Worm (Caenorhabditis elegans) whole organism, L1 larva: ENCODE data around the gene F15B10.3.
A peak's percentile ranks its signal among the peaks of the same experiment; 100 is the strongest.

Experiments used
- C04F5.9 ChIP-seq: sonication (generic microtip); optimal IDR thresholded peaks from 2 replicates; lab custom pipeline; 2016; ENCODE audit warnings: missing genetic modification characterization, missing compliant biosample characterization
- C16A3.4 ChIP-seq: fragments of 150-350 bp; optimal IDR thresholded peaks from 2 replicates; lab custom pipeline; 2014; ENCODE audit warnings: missing biosample characterization, missing genetic modification characterization
- C34B4.2 ChIP-seq: sonication (generic microtip); optimal IDR thresholded peaks from 2 replicates; lab custom pipeline; 2017; ENCODE audit warnings: mild to moderate bottlenecking, missing genetic modification characterization, missing compliant biosample characterization
- F16B12.6 ChIP-seq: fragments of 150-350 bp; optimal IDR thresholded peaks from 2 replicates; lab custom pipeline; 2014; ENCODE audit warnings: missing biosample characterization, missing genetic modification characterization
- aly-2 ChIP-seq: fragments of 150-350 bp; optimal IDR thresholded peaks from 2 replicates; lab custom pipeline; 2014; ENCODE audit warnings: missing biosample characterization, missing genetic modification characterization
- ama-1 ChIP-seq: fragments of 150-350 bp; optimal IDR thresholded peaks from 2 replicates; lab custom pipeline; 2014
- blmp-1 ChIP-seq: fragments of 150-350 bp; optimal IDR thresholded peaks from 2 replicates; lab custom pipeline; 2014; ENCODE audit warnings: missing biosample characterization, missing genetic modification characterization
- ceh-82 ChIP-seq, 3 experiments: fragments of 150-350 bp in 1 of 3; sonication (generic microtip) in 2 of 3; optimal IDR thresholded peaks; 2 replicates each; lab custom pipeline; 2014 to 2017; ENCODE audit warnings: missing biosample characterization in 3 of 3, missing genetic modification characterization in 3 of 3
- ceh-90 ChIP-seq: sonication (generic microtip); optimal IDR thresholded peaks from 2 replicates; lab custom pipeline; 2016; ENCODE audit warnings: missing genetic modification characterization, missing compliant biosample characterization
- dpl-1 ChIP-seq, 3 experiments: fragments of 150-350 bp in 2 of 3; sonication (generic microtip) in 1 of 3; optimal IDR thresholded peaks; 2 replicates each; lab custom pipeline; 2014 to 2017; ENCODE audit warnings: missing biosample characterization in 3 of 3, missing genetic modification characterization in 3 of 3, missing genetic modification reagents in 3 of 3
- efl-1 ChIP-seq, 4 experiments: fragments of 150-350 bp; optimal IDR thresholded peaks in 3 of 4; peaks in 1 of 4; 1 replicate in 1 of 4; 2 replicates in 3 of 4; lab custom pipeline; 2014; ENCODE audit warnings: missing biosample characterization in 2 of 4, missing genetic modification characterization in 2 of 4, missing genetic modification reagents in 2 of 4
- egl-13 ChIP-seq: sonication (generic microtip); optimal IDR thresholded peaks from 2 replicates; lab custom pipeline; 2016; ENCODE audit warnings: missing genotype, missing genetic modification reagents, missing genetic modification characterization, missing compliant biosample characterization
- egl-27 ChIP-seq, 2 experiments: fragments of 150-350 bp in 1 of 2; sonication (generic microtip); optimal IDR thresholded peaks; 3 replicates each; lab custom pipeline; 2017 to 2018; ENCODE audit warnings: missing biosample characterization in 2 of 2, missing genetic modification characterization in 2 of 2, missing genetic modification reagents in 2 of 2
- elt-3 ChIP-seq, 6 experiments: fragments of 150-350 bp in 1 of 6; sonication (generic microtip); optimal IDR thresholded peaks; 2 replicates each; lab custom pipeline; 2017 to 2018; ENCODE audit warnings: missing biosample characterization in 6 of 6, missing genetic modification characterization in 6 of 6, inconsistent platforms in 1 of 6
- ets-5 ChIP-seq: fragments of 200-800 bp; sonication (Bioruptor generic); IDR thresholded peaks from 2 replicates; pipeline ENCODE4 v1.3.6; 2022; ENCODE audit warnings: missing genetic modification characterization, missing compliant biosample characterization
- fkh-10 ChIP-seq: sonication (generic microtip); optimal IDR thresholded peaks from 2 replicates; lab custom pipeline; 2017; ENCODE audit warnings: missing biosample characterization, missing genetic modification reagents, missing genetic modification characterization
- fkh-4 ChIP-seq: sonication (generic microtip); optimal IDR thresholded peaks from 2 replicates; lab custom pipeline; 2016; ENCODE audit warnings: missing compliant biosample characterization, missing genetic modification characterization, borderline replicate concordance
- grh-1 ChIP-seq: fragments of 200-800 bp; sonication (Bioruptor generic); IDR thresholded peaks from 2 replicates; pipeline ENCODE4 v1.3.6; 2022; ENCODE audit warnings: missing genetic modification reagents, missing genetic modification characterization, missing compliant biosample characterization
- hlh-17 ChIP-seq: fragments of 200-800 bp; sonication (Bioruptor generic); optimal IDR thresholded peaks from 2 replicates; lab custom pipeline; 2018; ENCODE audit warnings: missing genetic modification characterization, mild to moderate bottlenecking, missing compliant biosample characterization, moderate library complexity, borderline replicate concordance
- hpl-2 ChIP-seq: fragments of 150-350 bp; optimal IDR thresholded peaks from 2 replicates; lab custom pipeline; 2014; ENCODE audit warnings: missing biosample characterization, missing genetic modification reagents, missing genetic modification characterization
- irx-1 ChIP-seq: sonication (generic microtip); optimal IDR thresholded peaks from 2 replicates; lab custom pipeline; 2016; ENCODE audit warnings: missing genetic modification characterization, missing compliant biosample characterization
- isw-1 ChIP-seq: fragments of 200-800 bp; sonication (Bioruptor generic); IDR thresholded peaks from 2 replicates; pipeline ENCODE4 v1.3.6; 2022; ENCODE audit warnings: missing genetic modification characterization, missing compliant biosample characterization
- lin-15B ChIP-seq: fragments of 150-350 bp; sonication (generic microtip); optimal IDR thresholded peaks from 3 replicates; lab custom pipeline; 2014; ENCODE audit warnings: missing biosample characterization, missing genetic modification characterization
- lir-3 ChIP-seq: sonication (generic microtip); optimal IDR thresholded peaks from 2 replicates; lab custom pipeline; 2016; ENCODE audit warnings: mild to moderate bottlenecking, missing genetic modification characterization, moderate library complexity, missing compliant biosample characterization; ENCODE audit not compliant: poor library complexity
- lsy-2 ChIP-seq, 2 experiments: fragments of 150-350 bp; optimal IDR thresholded peaks; 2 replicates each; lab custom pipeline; 2014; ENCODE audit warnings: missing biosample characterization in 2 of 2, missing genetic modification characterization in 2 of 2
- mab-9 ChIP-seq: fragments of 200-800 bp; sonication (Bioruptor generic); IDR thresholded peaks from 2 replicates; pipeline ENCODE4 v1.3.6; 2022; ENCODE audit warnings: missing genetic modification reagents, missing genetic modification characterization, missing compliant biosample characterization
- mdl-1 ChIP-seq, 2 experiments: fragments of 150-350 bp; optimal IDR thresholded peaks; 2 replicates each; lab custom pipeline; 2014 to 2017; ENCODE audit warnings: missing biosample characterization in 2 of 2, missing genetic modification characterization in 2 of 2, inconsistent platforms in 1 of 2
- mef-2 ChIP-seq: fragments of 150-350 bp; optimal IDR thresholded peaks from 2 replicates; lab custom pipeline; 2014; ENCODE audit warnings: missing biosample characterization, missing genetic modification characterization
- nhr-11 ChIP-seq: fragments of 150-350 bp; optimal IDR thresholded peaks from 2 replicates; lab custom pipeline; 2014; ENCODE audit warnings: missing biosample characterization, missing genetic modification characterization
- nhr-19 ChIP-seq: fragments of 200-800 bp; sonication (Bioruptor generic); conservative IDR thresholded peaks from 2 replicates; pipeline ENCODE4 v1.3.6; 2022; ENCODE audit warnings: missing genetic modification characterization, missing compliant biosample characterization
- nhr-237 ChIP-seq: fragments of 150-350 bp; optimal IDR thresholded peaks from 2 replicates; lab custom pipeline; 2014; ENCODE audit warnings: missing biosample characterization, missing genetic modification characterization
- nhr-71 ChIP-seq: sonication (generic microtip); optimal IDR thresholded peaks from 2 replicates; lab custom pipeline; 2016; ENCODE audit warnings: mild to moderate bottlenecking, missing genetic modification characterization, moderate library complexity, missing compliant biosample characterization
- nhr-76 ChIP-seq: sonication (generic microtip); optimal IDR thresholded peaks from 2 replicates; lab custom pipeline; 2017; ENCODE audit warnings: missing biosample characterization, missing genetic modification characterization
- nhr-77 ChIP-seq: fragments of 150-350 bp; optimal IDR thresholded peaks from 2 replicates; lab custom pipeline; 2014; ENCODE audit warnings: missing biosample characterization, missing genetic modification characterization
- nhr-84 ChIP-seq: sonication (generic microtip); optimal IDR thresholded peaks from 2 replicates; lab custom pipeline; 2017; ENCODE audit warnings: missing biosample characterization, missing genetic modification characterization
- pag-3 ChIP-seq: sonication (generic microtip); optimal IDR thresholded peaks from 2 replicates; lab custom pipeline; 2017; ENCODE audit warnings: missing genetic modification characterization, mild to moderate bottlenecking, missing compliant biosample characterization, antibody characterized with exemption, borderline replicate concordance; ENCODE audit not compliant: insufficient read depth
- pax-3 ChIP-seq: fragments of 200-800 bp; sonication (Bioruptor generic); optimal IDR thresholded peaks from 2 replicates; lab custom pipeline; 2018; ENCODE audit warnings: mild to moderate bottlenecking, missing genetic modification characterization, moderate library complexity, missing compliant biosample characterization
- pqm-1 ChIP-seq: sonication (generic microtip); optimal IDR thresholded peaks from 3 replicates; lab custom pipeline; 2017; ENCODE audit warnings: missing biosample characterization, missing genetic modification characterization
- rnt-1 ChIP-seq: sonication (generic microtip); optimal IDR thresholded peaks from 2 replicates; lab custom pipeline; 2016; ENCODE audit warnings: mild to moderate bottlenecking, missing genetic modification characterization, moderate library complexity, missing compliant biosample characterization
- skn-1 ChIP-seq: fragments of 150-350 bp; optimal IDR thresholded peaks from 2 replicates; lab custom pipeline; 2014; ENCODE audit warnings: missing biosample characterization, missing genetic modification characterization
- snpc-4 ChIP-seq: fragments of 150-350 bp; optimal IDR thresholded peaks from 2 replicates; lab custom pipeline; 2014; ENCODE audit warnings: missing biosample characterization, missing genetic modification characterization
- swsn-7 ChIP-seq: sonication (generic microtip); optimal IDR thresholded peaks from 2 replicates; lab custom pipeline; 2016; ENCODE audit warnings: missing genetic modification characterization, missing compliant biosample characterization
- tbx-2 ChIP-seq: sonication (generic microtip); optimal IDR thresholded peaks from 2 replicates; lab custom pipeline; 2016; ENCODE audit warnings: missing genetic modification characterization, missing compliant biosample characterization
- tlp-1 ChIP-seq: fragments of 150-350 bp; optimal IDR thresholded peaks from 2 replicates; lab custom pipeline; 2014; ENCODE audit warnings: missing biosample characterization, missing genetic modification characterization
- unc-130 ChIP-seq: fragments of 150-350 bp; optimal IDR thresholded peaks from 2 replicates; lab custom pipeline; 2017; ENCODE audit warnings: missing biosample characterization, missing genetic modification characterization, inconsistent platforms
- unc-30 ChIP-seq: sonication (generic microtip); optimal IDR thresholded peaks from 2 replicates; lab custom pipeline; 2017; ENCODE audit warnings: missing biosample characterization, missing genetic modification characterization
- vab-15 ChIP-seq: sonication (generic microtip); optimal IDR thresholded peaks from 2 replicates; lab custom pipeline; 2017; ENCODE audit warnings: missing genotype, mild to moderate bottlenecking, missing genetic modification characterization, missing compliant biosample characterization
- xbp-1 ChIP-seq: sonication (generic microtip); optimal IDR thresholded peaks from 2 replicates; lab custom pipeline; 2016; ENCODE audit warnings: missing genetic modification characterization, missing compliant biosample characterization
- zag-1 ChIP-seq: fragments of 150-350 bp; optimal IDR thresholded peaks from 2 replicates; lab custom pipeline; 2014; ENCODE audit warnings: missing biosample characterization, missing genetic modification characterization
- zip-4 ChIP-seq: fragments of 200-800 bp; sonication (Bioruptor generic); optimal IDR thresholded peaks from 2 replicates; lab custom pipeline; 2018; ENCODE audit warnings: mild to moderate bottlenecking, missing genetic modification characterization, moderate library complexity, missing compliant biosample characterization
- ztf-11 ChIP-seq, 2 experiments: sonication (generic microtip); optimal IDR thresholded peaks; 2 replicates each; lab custom pipeline; 2016 to 2017; ENCODE audit warnings: missing genetic modification characterization in 2 of 2, missing biosample characterization in 1 of 2, missing compliant biosample characterization in 1 of 2
- ztf-4 ChIP-seq: fragments of 150-350 bp; optimal IDR thresholded peaks from 2 replicates; lab custom pipeline; 2014; ENCODE audit warnings: missing biosample characterization, missing genetic modification characterization

The F15B10.3 gene

DNA sequence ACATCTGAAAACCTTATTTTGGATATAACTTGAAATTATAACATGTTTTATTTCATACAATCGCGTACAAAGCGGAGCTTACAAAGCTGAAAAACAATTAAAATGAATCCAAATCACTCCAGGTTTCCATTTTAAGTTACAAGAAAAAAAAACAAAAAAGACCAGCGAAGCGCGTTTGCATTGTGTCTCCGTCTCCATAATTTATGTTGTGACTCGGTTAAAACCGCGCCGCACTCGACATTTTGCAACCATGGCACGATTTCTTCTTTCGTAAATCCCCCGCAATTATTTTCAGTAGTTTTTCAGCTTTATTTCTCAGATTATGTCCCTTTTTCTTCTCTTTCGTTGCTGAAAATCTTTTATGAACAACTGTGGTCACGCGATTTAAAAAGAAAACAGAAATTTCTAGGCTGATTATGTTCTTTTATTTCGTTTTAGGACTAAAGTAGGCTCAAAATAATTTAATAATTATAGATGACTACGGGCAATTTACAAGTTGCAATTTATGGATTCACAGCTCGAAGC is 17.0 kb upstream of the F15B10.3 start, which contains the start of the genes F38A5.2 and dnj-11 (continued):
- no peak for TF ChIP-seq mef-2 (tag; lab: Kevin White, UChicago)
- TF ChIP-seq skn-1 (tag; lab: Kevin White, UChicago): peak; percentile 90
- peak; percentile 52 for TF ChIP-seq nhr-237 (tag; lab: Kevin White, UChicago)
- no peak for TF ChIP-seq tlp-1
- no peak for TF ChIP-seq unc-30 (tag; lab: Kevin White, UChicago)
- peak; percentile 75 for TF ChIP-seq irx-1 (tag; lab: Kevin White, UChicago)
- TF ChIP-seq vab-15 (tag; lab: Kevin White, UChicago): peak; percentile 55
- TF ChIP-seq blmp-1 (tag; lab: Kevin White, UChicago): peak; percentile 72
- peak; percentile 90 for TF ChIP-seq nhr-71 (tag; lab: Kevin White, UChicago)
- TF ChIP-seq nhr-77 (tag; lab: Kevin White, UChicago): peak; percentile 77
- TF ChIP-seq lir-3: peak; percentile 66
- peak; percentile 67 for TF ChIP-seq snpc-4 (tag; lab: Kevin White, UChicago)
- TF ChIP-seq fkh-4 (tag; lab: Kevin White, UChicago): no peak
- TF ChIP-seq egl-27 (tag; optimal IDR thresholded peaks at IDR 0.05; lab: Kevin White, UChicago): no peak
- TF ChIP-seq isw-1 (GFP tag; lab: Robert Waterston, UW): peak; percentile 88
- TF ChIP-seq lsy-2 (tag; optimal IDR thresholded peaks at IDR 0.05; lab: Kevin White, UChicago): peak; percentile 87 to 93
- no peak for TF ChIP-seq ets-5
- TF ChIP-seq zag-1 (tag; lab: Kevin White, UChicago): no peak
- TF ChIP-seq ama-1 (lab: Kevin White, UChicago): no peak
- TF ChIP-seq unc-130: peak; percentile 90
- TF ChIP-seq pax-3 (tag; lab: Kevin White, UChicago): peak; percentile 48
- peak in 1 of 2 experiments; percentile 48 for TF ChIP-seq ztf-11 (tag; optimal IDR thresholded peaks at IDR 0.05; lab: Kevin White, UChicago)
- peak; percentile 58 for TF ChIP-seq zip-4 (GFP tag; lab: Kevin White, UChicago)
- TF ChIP-seq aly-2: peak; percentile 85
- TF ChIP-seq swsn-7 (tag; lab: Kevin White, UChicago): peak; percentile 85
- peak; percentile 56 for TF ChIP-seq egl-13 (tag; lab: Kevin White, UChicago)
- peak; percentile 70 to 93 (median 80) for TF ChIP-seq ceh-82 (tag; optimal IDR thresholded peaks at IDR 0.05; lab: Kevin White, UChicago)
- no peak for TF ChIP-seq nhr-11 (tag; lab: Kevin White, UChicago)
- peak; percentile 86 for TF ChIP-seq xbp-1 (tag; lab: Kevin White, UChicago)
- peak in 1 of 2 experiments; percentile 76 for TF ChIP-seq mdl-1 (tag; optimal IDR thresholded peaks at IDR 0.05; lab: Kevin White, UChicago)
- no peak for TF ChIP-seq C34B4.2 (tag; lab: Kevin White, UChicago)
- no peak for TF ChIP-seq hlh-17 (GFP tag; lab: Kevin White, UChicago)
- TF ChIP-seq fkh-10 (GFP tag; lab: Kevin White, UChicago): peak; percentile 65
- no peak for TF ChIP-seq pqm-1 (tag; lab: Kevin White, UChicago)
- peak in 2 of 6 experiments; percentile 64 to 89 for TF ChIP-seq elt-3 (tag; optimal IDR thresholded peaks at IDR 0.05; lab: Kevin White, UChicago)
- no peak for TF ChIP-seq nhr-76 (tag; lab: Kevin White, UChicago)
- TF ChIP-seq grh-1 (GFP tag; lab: Robert Waterston, UW): peak; percentile 74
- TF ChIP-seq nhr-19 (GFP tag; lab: Robert Waterston, UW): peak; percentile 82
- TF ChIP-seq tbx-2 (tag; lab: Kevin White, UChicago): peak; percentile 86
- peak; percentile 19 for TF ChIP-seq nhr-84
- TF ChIP-seq efl-1 (optimal IDR thresholded peaks at IDR 0.05; lab: Kevin White, UChicago): peak; percentile 88 to 90
- TF ChIP-seq efl-1 (GFP tag; optimal IDR thresholded peaks at IDR 0.05 in 1 of 2; lab: Kevin White, UChicago): peak; percentile 83 to 98
- peak; percentile 29 for TF ChIP-seq ztf-4 (tag; lab: Kevin White, UChicago)
- peak; percentile 91 for TF ChIP-seq lin-15B (tag; lab: Kevin White, UChicago)
- TF ChIP-seq dpl-1 (GFP tag; optimal IDR thresholded peaks at IDR 0.05; lab: Kevin White, UChicago): peak; percentile 79 to 86 (median 83)
- peak; percentile 62 for TF ChIP-seq hpl-2 (GFP tag; lab: Kevin White, UChicago)
- TF ChIP-seq C16A3.4 (tag; lab: Kevin White, UChicago): peak; percentile 86
- peak; percentile 90 for TF ChIP-seq rnt-1 (tag; lab: Kevin White, UChicago)
- no peak for TF ChIP-seq mab-9 (GFP tag; lab: Robert Waterston, UW)
- TF ChIP-seq pag-3 (tag; lab: Kevin White, UChicago): peak; percentile 26
- TF ChIP-seq C04F5.9 (tag; lab: Kevin White, UChicago): peak; percentile 28
- TF ChIP-seq ceh-90 (tag; lab: Kevin White, UChicago): no peak
- TF ChIP-seq F16B12.6 (tag; lab: Kevin White, UChicago): peak; percentile 60
